Fruit fly (Drosophila melanogaster): ENCODE measurements around the gene CG17141.

The CG17141 gene

dm6 chr3R:22727857-22728256, 19.5 kb downstream of the CG17141 start (continued):
- TF ChIP-seq Hmr (GFP tag; optimal IDR thresholded peaks at IDR 0.05): peak; percentile 3
- TF ChIP-seq sr (GFP tag; IDR thresholded peaks at IDR 0.05): no peak
- TF ChIP-seq CG12391 (tag; optimal IDR thresholded peaks at IDR 0.05): no peak
- no peak for TF ChIP-seq croc (GFP tag; conservative IDR thresholded peaks at IDR 0.05)
- no peak for TF ChIP-seq scrt (GFP tag; optimal IDR thresholded peaks at IDR 0.05)
- no peak for TF ChIP-seq zfh2 (GFP tag; optimal IDR thresholded peaks at IDR 0.05)
- no peak for TF ChIP-seq lilli (GFP tag; optimal IDR thresholded peaks at IDR 0.05)
- no peak for TF ChIP-seq CG8290 (GFP tag; optimal IDR thresholded peaks at IDR 0.05)
- no peak for TF ChIP-seq CG8290 (tag; optimal IDR thresholded peaks at IDR 0.05)
- no peak for TF ChIP-seq ato (GFP tag; IDR thresholded peaks at IDR 0.05; ENCODE audit: partially characterized antibody)
- peak; percentile 46; the same call in 1 of the 3 replicates for TF ChIP-seq dysf (GFP tag; IDR thresholded peaks at IDR 0.05)
- no peak for TF ChIP-seq CG6813 (GFP tag; optimal IDR thresholded peaks at IDR 0.05)
- no peak for TF ChIP-seq CG6791 (GFP tag; IDR thresholded peaks at IDR 0.05; ENCODE audit: partially characterized antibody)
- TF ChIP-seq Stat92E (GFP tag; optimal IDR thresholded peaks at IDR 0.05): no peak
- no peak for TF ChIP-seq prd (optimal IDR thresholded peaks at IDR 0.05)
- TF ChIP-seq prd (GFP tag; IDR thresholded peaks at IDR 0.05): peak; percentile 32; the same call in 1 of the 3 replicates
- no peak for TF ChIP-seq Opbp (GFP tag; IDR thresholded peaks at IDR 0.05; ENCODE audit: partially characterized antibody)
- TF ChIP-seq cwo (GFP tag; optimal IDR thresholded peaks at IDR 0.05): no peak
- TF ChIP-seq Optix (GFP tag; IDR thresholded peaks at IDR 0.05): no peak
- TF ChIP-seq Pdp1 (GFP tag; optimal IDR thresholded peaks at IDR 0.05): peak in 1 of 2 experiments; percentile 9
- no peak for TF ChIP-seq Awh (GFP tag; IDR thresholded peaks at IDR 0.05)
- no peak for TF ChIP-seq CG11723 (GFP tag; optimal IDR thresholded peaks at IDR 0.05)
- no peak for TF ChIP-seq so (GFP tag; IDR thresholded peaks at IDR 0.05)
- TF ChIP-seq CG33557 (GFP tag; optimal IDR thresholded peaks at IDR 0.05): no peak
- TF ChIP-seq en (GFP tag; optimal IDR thresholded peaks at IDR 0.05): no peak
- no peak for TF ChIP-seq pan (optimal IDR thresholded peaks at IDR 0.05)
- TF ChIP-seq pan (GFP tag; optimal IDR thresholded peaks at IDR 0.05 in 1 of 2, IDR thresholded peaks at IDR 0.05 in 1 of 2): peak in 1 of 2 experiments; percentile 75
- TF ChIP-seq CG11085 (GFP tag; IDR thresholded peaks at IDR 0.05): no peak
- no peak for TF ChIP-seq pb (GFP tag; optimal IDR thresholded peaks at IDR 0.05)
- no peak for TF ChIP-seq NC2α (GFP tag; optimal IDR thresholded peaks at IDR 0.05)
- no peak for TF ChIP-seq unc-4 (GFP tag; IDR thresholded peaks at IDR 0.05; ENCODE audit: partially characterized antibody)
- TF ChIP-seq Dp (GFP tag; optimal IDR thresholded peaks at IDR 0.05): no peak
- peak; percentile 19 for TF ChIP-seq phol (tag; optimal IDR thresholded peaks at IDR 0.05)
- TF ChIP-seq CG15479 (GFP tag; optimal IDR thresholded peaks at IDR 0.05): no peak
- TF ChIP-seq CG10274 (GFP tag; optimal IDR thresholded peaks at IDR 0.05): no peak
- TF ChIP-seq CG1832 (GFP tag; optimal IDR thresholded peaks at IDR 0.05): no peak
- TF ChIP-seq Rx (GFP tag; IDR thresholded peaks at IDR 0.05): no peak
- TF ChIP-seq Gug (GFP tag; IDR thresholded peaks at IDR 0.05): no peak
- no peak for TF ChIP-seq CG9797 (GFP tag; optimal IDR thresholded peaks at IDR 0.05)
- no peak for TF ChIP-seq Xbp1 (GFP tag; optimal IDR thresholded peaks at IDR 0.05)
- no peak for TF ChIP-seq CG2129 (GFP tag; IDR thresholded peaks at IDR 0.05; ENCODE audit: partially characterized antibody)
- TF ChIP-seq sqz (GFP tag; optimal IDR thresholded peaks at IDR 0.05): no peak
- no peak for TF ChIP-seq ATbp (GFP tag; optimal IDR thresholded peaks at IDR 0.05)
- TF ChIP-seq Six4 (GFP tag; optimal IDR thresholded peaks at IDR 0.05): no peak
- TF ChIP-seq CG9817 (tag; optimal IDR thresholded peaks at IDR 0.05): no peak
- no peak for TF ChIP-seq vnd (GFP tag; IDR thresholded peaks at IDR 0.05; ENCODE audit: partially characterized antibody)
- peak; percentile 32; the same call in 1 of the 2 replicates for TF ChIP-seq CG14441 (GFP tag; IDR thresholded peaks at IDR 0.05)
- no peak for TF ChIP-seq onecut (GFP tag; IDR thresholded peaks at IDR 0.05)
- no peak for TF ChIP-seq Sry-β (GFP tag; optimal IDR thresholded peaks at IDR 0.05)
- no peak for TF ChIP-seq hbn (GFP tag; IDR thresholded peaks at IDR 0.05; ENCODE audit: partially characterized antibody)
- TF ChIP-seq HmgZ (tag; optimal IDR thresholded peaks at IDR 0.05): no peak
